Worm (Caenorhabditis elegans) whole organism, L3 larva: ENCODE data around the gene mel-32.

Experiments
- aly-2 ChIP-seq: fragments of 150-350 bp; optimal IDR thresholded peaks from 2 replicates; lab custom pipeline; 2014; ENCODE audit warnings: missing biosample characterization, missing genetic modification characterization
- ama-1 ChIP-seq: fragments of 150-350 bp; optimal IDR thresholded peaks from 2 replicates; lab custom pipeline; 2018
- lin-39 ChIP-seq: fragments of 150-350 bp; optimal IDR thresholded peaks from 2 replicates; lab custom pipeline; 2018; ENCODE audit warnings: missing biosample characterization, missing genetic modification reagents, missing genetic modification characterization
- nhr-11 ChIP-seq: fragments of 150-350 bp; optimal IDR thresholded peaks from 2 replicates; lab custom pipeline; 2014; ENCODE audit warnings: missing biosample characterization, missing genetic modification characterization
- nhr-67 ChIP-seq: fragments of 150-350 bp; optimal IDR thresholded peaks from 2 replicates; lab custom pipeline; 2014; ENCODE audit warnings: missing biosample characterization, missing genetic modification characterization
- nhr-76 ChIP-seq: fragments of 150-350 bp; sonication (generic microtip); optimal IDR thresholded peaks from 5 replicates; lab custom pipeline; 2014; ENCODE audit warnings: missing biosample characterization, missing genetic modification characterization
- nhr-77 ChIP-seq: fragments of 150-350 bp; optimal IDR thresholded peaks from 2 replicates; lab custom pipeline; 2014; ENCODE audit warnings: missing biosample characterization, missing genetic modification characterization
- unc-39 ChIP-seq: sonication (generic microtip); optimal IDR thresholded peaks from 4 replicates; lab custom pipeline; 2017; ENCODE audit warnings: missing biosample characterization, missing genetic modification characterization

DNA sequence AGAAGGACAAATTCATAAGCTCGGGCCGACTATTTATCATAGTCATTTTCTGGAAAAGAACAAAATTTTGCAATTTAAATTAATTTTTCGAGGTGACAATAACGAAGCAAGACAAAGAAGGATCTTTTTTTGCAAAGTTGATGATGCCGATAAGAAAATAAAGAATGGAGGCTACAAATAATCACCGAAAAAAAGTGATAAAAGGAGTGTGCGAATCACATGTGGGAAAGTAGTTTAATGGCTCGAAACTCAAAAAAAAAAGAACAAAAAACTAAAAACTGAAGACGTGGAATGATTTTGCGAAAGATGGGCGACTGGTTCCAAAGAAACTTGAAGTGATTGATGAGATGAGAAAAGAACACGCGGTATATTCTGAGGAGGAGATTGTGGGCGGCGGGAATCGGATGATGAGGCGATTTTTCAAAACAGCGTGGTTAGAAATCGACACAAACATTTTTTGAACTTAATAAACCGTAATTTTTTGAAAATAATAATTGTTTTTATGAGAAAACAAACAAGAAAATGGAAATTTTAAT lies 23.3 kb downstream of the mel-32 start, which contains the start of gene atgl-1:
- peak; percentile 17 for TF ChIP-seq ama-1 (lab: Kevin White, UChicago)
- no peak for TF ChIP-seq nhr-77 (tag; lab: Kevin White, UChicago)
- TF ChIP-seq aly-2 (tag; lab: Kevin White, UChicago), result no peak
- no peak for TF ChIP-seq nhr-76 (tag; lab: Kevin White, UChicago)
- no peak for TF ChIP-seq nhr-67
- no peak for TF ChIP-seq unc-39 (tag; lab: Kevin White, UChicago)
- no peak for TF ChIP-seq nhr-11 (tag; lab: Kevin White, UChicago)
- no peak for TF ChIP-seq lin-39 (tag; lab: Kevin White, UChicago)
